Worm (Caenorhabditis elegans) whole organism, L4 larva: ENCODE measurements around the gene K10H10.7.
A peak's percentile ranks its signal among the peaks of the same experiment; 100 is the strongest.

Experiments used
- F10B5.3 ChIP-seq: sonication (generic microtip); optimal IDR thresholded peaks from 2 replicates; lab custom pipeline; 2016; ENCODE audit warnings: mild to moderate bottlenecking, missing genetic modification characterization, missing compliant biosample characterization
- F26F4.8 ChIP-seq: fragments of 200-800 bp; sonication (Bioruptor generic); conservative IDR thresholded peaks from 2 replicates; pipeline ENCODE4 v1.3.6; 2022; ENCODE audit warnings: missing genetic modification characterization, missing compliant biosample characterization
- F37D6.2 ChIP-seq: sonication (generic microtip); optimal IDR thresholded peaks from 2 replicates; lab custom pipeline; 2016; ENCODE audit warnings: mild to moderate bottlenecking, missing genetic modification characterization, missing compliant biosample characterization
- F49E8.2 ChIP-seq: sonication (generic microtip); optimal IDR thresholded peaks from 2 replicates; lab custom pipeline; 2016; ENCODE audit warnings: missing compliant biosample characterization, mild to moderate bottlenecking, missing genetic modification characterization, borderline replicate concordance
- T20F7.1 ChIP-seq: fragments of 200-800 bp; sonication (Bioruptor generic); optimal IDR thresholded peaks from 2 replicates; lab custom pipeline; 2018; ENCODE audit warnings: mild to moderate bottlenecking, missing genetic modification characterization, missing compliant biosample characterization
- ZK337.2 ChIP-seq: fragments of 200-800 bp; sonication (Bioruptor generic); IDR thresholded peaks from 2 replicates; pipeline ENCODE4 v1.3.6; 2022; ENCODE audit warnings: missing genetic modification reagents, missing genetic modification characterization, missing compliant biosample characterization
- aha-1 ChIP-seq: fragments of 150-350 bp; peaks from one replicate; lab custom pipeline; 2014; ENCODE audit warnings: missing biosample characterization, missing genetic modification characterization
- ama-1 ChIP-seq: fragments of 150-350 bp; optimal IDR thresholded peaks from 2 replicates; lab custom pipeline; 2014; ENCODE audit warnings: inconsistent platforms, mixed read lengths
- ceh-44 ChIP-seq: fragments of 200-800 bp; sonication (Bioruptor generic); IDR thresholded peaks from 2 replicates; pipeline ENCODE4 v1.3.6; 2022; ENCODE audit warnings: missing genetic modification reagents, missing genetic modification characterization, missing compliant biosample characterization
- ctbp-1 ChIP-seq: fragments of 200-800 bp; sonication (Bioruptor generic); IDR thresholded peaks from 2 replicates; pipeline ENCODE4 v1.3.6; 2022; ENCODE audit warnings: missing genetic modification reagents, missing genetic modification characterization, missing compliant biosample characterization
- daf-16 ChIP-seq, 3 experiments: sonication (generic microtip); optimal IDR thresholded peaks; 2 replicates each; lab custom pipeline; 2016 to 2017; ENCODE audit warnings: missing genetic modification characterization in 3 of 3, missing genetic modification reagents in 3 of 3, mild to moderate bottlenecking in 2 of 3, missing compliant biosample characterization in 2 of 3, missing biosample characterization in 1 of 3, moderate library complexity in 1 of 3
- dpl-1 ChIP-seq: fragments of 150-350 bp; optimal IDR thresholded peaks from 2 replicates; lab custom pipeline; 2014; ENCODE audit warnings: missing biosample characterization, missing genetic modification reagents, missing genetic modification characterization
- dve-1 ChIP-seq: sonication (generic microtip); optimal IDR thresholded peaks from 2 replicates; lab custom pipeline; 2017; ENCODE audit warnings: antibody characterized with exemption, mild to moderate bottlenecking, missing genetic modification characterization, missing compliant biosample characterization; ENCODE audit not compliant: insufficient read depth
- egl-27 ChIP-seq: sonication (generic microtip); optimal IDR thresholded peaks from 3 replicates; lab custom pipeline; 2017; ENCODE audit warnings: missing biosample characterization, missing genetic modification reagents, missing genetic modification characterization
- gei-8 ChIP-seq: fragments of 200-800 bp; sonication (Bioruptor generic); optimal IDR thresholded peaks from 2 replicates; lab custom pipeline; 2018; ENCODE audit warnings: mild to moderate bottlenecking, missing genetic modification characterization, missing compliant biosample characterization
- hlh-30 ChIP-seq: sonication (generic microtip); optimal IDR thresholded peaks from 2 replicates; lab custom pipeline; 2017; ENCODE audit warnings: antibody characterized with exemption, mild to moderate bottlenecking, missing genetic modification characterization, missing compliant biosample characterization; ENCODE audit not compliant: insufficient read depth
- hmg-1.1 ChIP-seq: fragments of 200-800 bp; sonication (Bioruptor generic); IDR thresholded peaks from 2 replicates; pipeline ENCODE4 v1.3.6; 2022; ENCODE audit warnings: missing genetic modification reagents, missing genetic modification characterization, missing compliant biosample characterization
- lim-7 ChIP-seq: fragments of 200-800 bp; sonication (Bioruptor generic); IDR thresholded peaks from 2 replicates; pipeline ENCODE4 v1.3.6; 2022; ENCODE audit warnings: missing genetic modification characterization, missing compliant biosample characterization
- lin-38 ChIP-seq: fragments of 200-800 bp; sonication (Bioruptor generic); IDR thresholded peaks from 2 replicates; pipeline ENCODE4 v1.3.6; 2022; ENCODE audit warnings: missing genetic modification reagents, missing genetic modification characterization, missing compliant biosample characterization
- lsy-2 ChIP-seq, 2 experiments: fragments of 150-350 bp in 1 of 2; sonication (generic microtip) in 1 of 2; optimal IDR thresholded peaks; 2 replicates each; lab custom pipeline; 2014 to 2017; ENCODE audit warnings: missing biosample characterization in 2 of 2, missing genetic modification characterization in 2 of 2
- madf-5 ChIP-seq, 2 experiments: fragments of 200-800 bp; sonication (Bioruptor generic); IDR thresholded peaks; 2 replicates each; pipeline ENCODE4 v1.3.6; 2022; ENCODE audit warnings: missing compliant biosample characterization in 2 of 2, missing genetic modification characterization in 2 of 2
- madf-9 ChIP-seq: fragments of 200-800 bp; sonication (Bioruptor generic); conservative IDR thresholded peaks from 2 replicates; pipeline ENCODE4 v1.3.6; 2022; ENCODE audit warnings: missing genetic modification reagents, missing genetic modification characterization, missing compliant biosample characterization
- mdt-29 ChIP-seq: fragments of 200-800 bp; sonication (Bioruptor generic); IDR thresholded peaks from 2 replicates; pipeline ENCODE4 v1.3.6; 2022; ENCODE audit warnings: missing genetic modification reagents, missing genetic modification characterization, missing compliant biosample characterization
- mep-1 ChIP-seq: fragments of 150-350 bp; sonication (generic microtip); optimal IDR thresholded peaks from 3 replicates; lab custom pipeline; 2014; ENCODE audit warnings: missing biosample characterization, missing genetic modification characterization
- mes-2 ChIP-seq: sonication (generic microtip); optimal IDR thresholded peaks from 2 replicates; lab custom pipeline; 2016; ENCODE audit warnings: missing genotype, mild to moderate bottlenecking, missing genetic modification characterization, missing compliant biosample characterization; ENCODE audit not compliant: poor library complexity, severe bottlenecking
- nhr-237 ChIP-seq: sonication (generic microtip); optimal IDR thresholded peaks from 2 replicates; lab custom pipeline; 2017; ENCODE audit warnings: missing biosample characterization, missing genetic modification characterization
- nhr-48 ChIP-seq: sonication (generic microtip); optimal IDR thresholded peaks from 2 replicates; lab custom pipeline; 2016; ENCODE audit warnings: mild to moderate bottlenecking, missing genetic modification characterization, missing compliant biosample characterization
- nhr-6 ChIP-seq: fragments of 150-350 bp; optimal IDR thresholded peaks from 2 replicates; lab custom pipeline; 2014; ENCODE audit warnings: missing biosample characterization, missing genetic modification characterization
- nhr-77 ChIP-seq: fragments of 150-350 bp; optimal IDR thresholded peaks from 2 replicates; lab custom pipeline; 2014; ENCODE audit warnings: missing biosample characterization, missing genetic modification characterization
- pha-4 ChIP-seq, 2 experiments: fragments of 150-350 bp in 1 of 2; fragments of 200-800 bp in 1 of 2; sonication (Bioruptor generic) in 1 of 2; IDR thresholded peaks in 1 of 2; optimal IDR thresholded peaks in 1 of 2; 2 replicates each; pipeline versions ENCODE4 v1.3.6 to Lab custom; 2014 to 2022; ENCODE audit warnings: missing genetic modification characterization in 2 of 2, missing genetic modification reagents in 2 of 2, missing biosample characterization in 1 of 2, missing compliant biosample characterization in 1 of 2
- php-3 ChIP-seq: fragments of 200-800 bp; sonication (Bioruptor generic); IDR thresholded peaks from 2 replicates; pipeline ENCODE4 v1.3.6; 2022; ENCODE audit warnings: missing genetic modification reagents, missing genetic modification characterization, missing compliant biosample characterization
- sdz-12 ChIP-seq: fragments of 200-800 bp; sonication (Bioruptor generic); optimal IDR thresholded peaks from 2 replicates; lab custom pipeline; 2018; ENCODE audit warnings: mild to moderate bottlenecking, missing genetic modification characterization, missing compliant biosample characterization
- spr-1 ChIP-seq: sonication (generic microtip); optimal IDR thresholded peaks from 2 replicates; lab custom pipeline; 2016; ENCODE audit warnings: mild to moderate bottlenecking, missing genetic modification characterization, missing compliant biosample characterization
- tag-97 ChIP-seq: fragments of 200-800 bp; sonication (Bioruptor generic); IDR thresholded peaks from 2 replicates; pipeline ENCODE4 v1.3.6; 2022; ENCODE audit warnings: missing genetic modification characterization, missing compliant biosample characterization
- tra-1 ChIP-seq: fragments of 200-800 bp; sonication (Bioruptor generic); IDR thresholded peaks from 2 replicates; pipeline ENCODE4 v1.3.6; 2022; ENCODE audit warnings: missing genetic modification reagents, missing genetic modification characterization, missing compliant biosample characterization
- vab-7 ChIP-seq: fragments of 200-800 bp; sonication (Bioruptor generic); IDR thresholded peaks from 2 replicates; pipeline ENCODE4 v1.3.6; 2022; ENCODE audit warnings: missing genetic modification reagents, missing genetic modification characterization, missing compliant biosample characterization

Gene K10H10.7

DNA sequence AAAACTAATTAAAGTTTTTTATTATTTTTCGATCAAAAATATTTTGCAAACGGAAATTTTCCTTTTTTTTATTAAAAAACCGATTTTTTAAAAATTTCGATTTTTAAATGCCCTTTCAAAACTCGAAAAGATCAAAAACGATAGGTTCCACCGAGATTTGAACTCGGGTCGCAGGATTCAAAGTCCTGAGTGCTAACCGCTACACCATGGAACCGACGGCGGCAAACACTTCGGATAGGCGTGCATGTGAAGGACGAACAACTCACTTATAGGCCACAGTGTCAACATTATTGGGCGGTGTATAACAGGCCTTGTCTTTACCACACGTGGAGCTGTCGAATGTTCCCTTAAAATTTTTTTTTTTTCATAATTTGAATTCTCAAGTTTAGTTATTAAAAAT lies 32.8 kb downstream of the K10H10.7 start:
- peak; percentile 71 for TF ChIP-seq mes-2 (tag; lab: Kevin White, UChicago)
- TF ChIP-seq ctbp-1 (GFP tag; lab: Robert Waterston, UW): 0 out of 2 replicates have a peak, but pooled peaks have one; percentile 24
- TF ChIP-seq pha-4 (GFP tag; IDR thresholded peaks at IDR 0.05; lab: Robert Waterston, UW): peak; percentile 46; the same call in 1 of the 2 replicates
- no peak for TF ChIP-seq pha-4 (tag; optimal IDR thresholded peaks at IDR 0.05; lab: Kevin White, UChicago)
- no peak for TF ChIP-seq F37D6.2 (tag; lab: Kevin White, UChicago)
- TF ChIP-seq spr-1 (tag; lab: Kevin White, UChicago): no peak
- peak; percentile 9 for TF ChIP-seq nhr-6 (tag; lab: Kevin White, UChicago)
- no peak for TF ChIP-seq F49E8.2 (tag; lab: Kevin White, UChicago)
- TF ChIP-seq daf-16 (GFP tag; optimal IDR thresholded peaks at IDR 0.05; lab: Kevin White, UChicago): no peak
- peak; percentile 64 for TF ChIP-seq daf-16 (tag; optimal IDR thresholded peaks at IDR 0.05; lab: Kevin White, UChicago)
- no peak for TF ChIP-seq sdz-12
- peak; percentile 28 for TF ChIP-seq mep-1
- peak; percentile 19; the same call in 1 of the 2 replicates for TF ChIP-seq php-3
- TF ChIP-seq hmg-1.1 (GFP tag; lab: Robert Waterston, UW): peak; percentile 51; the same call in 1 of the 2 replicates
- 0 out of 2 replicates have a peak, but pooled peaks have one; percentile 27 for TF ChIP-seq madf-9 (GFP tag; lab: Robert Waterston, UW)
- peak; percentile 58 for TF ChIP-seq nhr-77
- peak in 1 of 2 experiments; percentile 16 for TF ChIP-seq lsy-2 (tag; optimal IDR thresholded peaks at IDR 0.05; lab: Kevin White, UChicago)
- TF ChIP-seq lin-38 (GFP tag; lab: Robert Waterston, UW): peak; percentile 49; the same call in 1 of the 2 replicates
- 0 out of 2 replicates have a peak, but pooled peaks have one; percentile 47 for TF ChIP-seq vab-7 (GFP tag; lab: Robert Waterston, UW)
- peak; percentile 6; the same call in 1 of the 2 replicates for TF ChIP-seq ZK337.2 (GFP tag; lab: Robert Waterston, UW)
- TF ChIP-seq tra-1 (GFP tag; lab: Robert Waterston, UW): no peak
- TF ChIP-seq madf-5 (GFP tag; IDR thresholded peaks at IDR 0.05; lab: Robert Waterston, UW): 0 out of 4 replicates have a peak, but pooled peaks of 1 of the 2 experiments have one; percentile 20
- TF ChIP-seq lim-7 (GFP tag; lab: Robert Waterston, UW): no peak; the same call in 1 of the 2 replicates
- peak; percentile 31 for TF ChIP-seq dve-1
- TF ChIP-seq dpl-1 (GFP tag; lab: Kevin White, UChicago): no peak
- peak; percentile 54 for TF ChIP-seq aha-1 (tag; lab: Kevin White, UChicago)
- TF ChIP-seq hlh-30 (tag; lab: Kevin White, UChicago): peak; percentile 28

- TF ChIP-seq nhr-237 (tag; lab: Kevin White, UChicago): no peak
- no peak for TF ChIP-seq madf-5 (GFP tag; IDR thresholded peaks at IDR 0.05; lab: Robert Waterston, UW)
- TF ChIP-seq gei-8 (GFP tag; lab: Kevin White, UChicago): no peak
- no peak for TF ChIP-seq nhr-6 (tag; lab: Kevin White, UChicago)
- TF ChIP-seq vab-7 (GFP tag; lab: Robert Waterston, UW): no peak
- no peak for TF ChIP-seq egl-27
- no peak for TF ChIP-seq lim-7 (GFP tag; lab: Robert Waterston, UW)
- no peak for TF ChIP-seq ama-1 (lab: Kevin White, UChicago)
- TF ChIP-seq F26F4.8 (GFP tag; lab: Robert Waterston, UW): no peak
- TF ChIP-seq nhr-48 (tag; lab: Kevin White, UChicago): no peak
- TF ChIP-seq F49E8.2 (tag; lab: Kevin White, UChicago): no peak
- TF ChIP-seq tag-97 (GFP tag; lab: Robert Waterston, UW): no peak
- TF ChIP-seq F10B5.3 (tag; lab: Kevin White, UChicago): no peak
- TF ChIP-seq ceh-44: no peak
- TF ChIP-seq T20F7.1 (GFP tag; lab: Kevin White, UChicago): no peak
- no peak for TF ChIP-seq lin-38 (GFP tag; lab: Robert Waterston, UW)
- TF ChIP-seq mdt-29 (GFP tag; lab: Robert Waterston, UW): no peak
- TF ChIP-seq, all 104 proteins: peak for 0
Observed at ce11 chrII:14470020-14470419, 37.4 kb downstream of the K10H10.7 start.
